Fruit fly (Drosophila melanogaster) whole organism, adult: ENCODE measurements around the gene TwdlQ.

ENCODE experiments used
- CG11617 ChIP-seq: fragments of 200-800 bp; sonication (Bioruptor generic); optimal IDR thresholded peaks from 2 replicates; lab custom pipeline; 2017; ENCODE audit warnings: mild to moderate bottlenecking, missing biosample characterization, missing genetic modification reagents, missing genetic modification characterization
- CG12768 ChIP-seq: fragments of 200-800 bp; sonication (Bioruptor generic); optimal IDR thresholded peaks from 2 replicates; lab custom pipeline; 2017; ENCODE audit warnings: missing biosample characterization, missing genetic modification characterization, mild to moderate bottlenecking, moderate library complexity, missing genetic modification reagents
- CG14711 ChIP-seq: fragments of 200-800 bp; sonication (Bioruptor generic); optimal IDR thresholded peaks from 2 replicates; lab custom pipeline; 2018; ENCODE audit warnings: missing biosample characterization, mild to moderate bottlenecking, missing genetic modification characterization, moderate library complexity
- CG1620 ChIP-seq: fragments of 200-800 bp; sonication (Bioruptor generic); optimal IDR thresholded peaks from 2 replicates; lab custom pipeline; 2016; ENCODE audit warnings: missing biosample characterization, missing genetic modification characterization
- CG33017 ChIP-seq: fragments of 200-800 bp; sonication (Bioruptor generic); optimal IDR thresholded peaks from 2 replicates; lab custom pipeline; 2018; ENCODE audit warnings: missing biosample characterization, mild to moderate bottlenecking, missing genetic modification characterization, moderate library complexity
- CG5204 ChIP-seq: fragments of 200-800 bp; sonication (Bioruptor generic); optimal IDR thresholded peaks from 2 replicates; lab custom pipeline; 2016; ENCODE audit warnings: missing biosample characterization, missing genetic modification characterization
- CG7045 ChIP-seq: fragments of 200-800 bp; sonication (Bioruptor generic); optimal IDR thresholded peaks from 2 replicates; lab custom pipeline; 2017; ENCODE audit warnings: missing biosample characterization, mild to moderate bottlenecking, missing genetic modification characterization
- CG7101 ChIP-seq: fragments of 200-800 bp; sonication (Bioruptor generic); optimal IDR thresholded peaks from 2 replicates; lab custom pipeline; 2018; ENCODE audit warnings: missing biosample characterization, mild to moderate bottlenecking, missing genetic modification characterization, moderate library complexity
- Clk ChIP-seq: fragments of 200-800 bp; sonication (Bioruptor generic); optimal IDR thresholded peaks from 2 replicates; lab custom pipeline; 2017; ENCODE audit warnings: missing biosample characterization, missing genetic modification characterization
- Crg-1 ChIP-seq: fragments of 200-800 bp; sonication (Bioruptor generic); optimal IDR thresholded peaks from 2 replicates; lab custom pipeline; 2016; ENCODE audit warnings: missing biosample characterization, missing genetic modification characterization
- Hr96 ChIP-seq: fragments of 200-800 bp; sonication (Bioruptor generic); optimal IDR thresholded peaks from 2 replicates; lab custom pipeline; 2016; ENCODE audit warnings: missing biosample characterization, missing genetic modification characterization
- Mnt ChIP-seq: fragments of 200-800 bp; sonication (Bioruptor generic); optimal IDR thresholded peaks from 2 replicates; lab custom pipeline; 2016; ENCODE audit warnings: missing biosample characterization, mild to moderate bottlenecking, missing genetic modification characterization
- bab1 ChIP-seq: fragments of 200-800 bp; sonication (Bioruptor generic); optimal IDR thresholded peaks from 3 replicates; lab custom pipeline; 2019; ENCODE audit warnings: missing biosample characterization, mild to moderate bottlenecking, missing genetic modification characterization, moderate library complexity
- cic ChIP-seq: fragments of 200-800 bp; sonication (Bioruptor generic); optimal IDR thresholded peaks from 2 replicates; lab custom pipeline; 2017; ENCODE audit warnings: missing biosample characterization, mild to moderate bottlenecking, missing genetic modification characterization, moderate library complexity
- cnc ChIP-seq, 2 experiments: fragments of >200 bp; optimal IDR thresholded peaks; 2 replicates each; lab custom pipeline; 2017
- kay ChIP-seq: fragments of 200-800 bp; sonication (Bioruptor generic); peaks from one replicate; lab custom pipeline; 2016; ENCODE audit warnings: missing biosample characterization, missing genetic modification characterization, borderline replicate concordance
- ovo ChIP-seq: fragments of 200-800 bp; sonication (Bioruptor generic); optimal IDR thresholded peaks from 2 replicates; lab custom pipeline; 2016; ENCODE audit warnings: missing biosample characterization, missing genetic modification characterization
- pad ChIP-seq: fragments of 200-800 bp; sonication (Bioruptor generic); optimal IDR thresholded peaks from 3 replicates; lab custom pipeline; 2017; ENCODE audit warnings: missing biosample characterization, missing genetic modification characterization, mild to moderate bottlenecking, moderate library complexity, missing genetic modification reagents
- tj ChIP-seq: fragments of 200-800 bp; sonication (Bioruptor generic); optimal IDR thresholded peaks from 3 replicates; lab custom pipeline; 2017; ENCODE audit warnings: missing biosample characterization, mild to moderate bottlenecking, missing genetic modification characterization, moderate library complexity
- toe ChIP-seq: fragments of 200-800 bp; sonication (Bioruptor generic); optimal IDR thresholded peaks from 2 replicates; lab custom pipeline; 2016; ENCODE audit warnings: missing biosample characterization, missing genetic modification characterization

Gene TwdlQ

dm6 chr3R:26724977-26725612, 31.7 kb upstream of the TwdlQ start, which contains the start of gene CG6420:
TSS of gene CG6420 (minus strand) at chr3R:26725216.
- TF ChIP-seq CG5204 (GFP tag; lab: Kevin White, UChicago) (no peak), bab1 (peak; percentile 69), CG11617 (GFP tag; lab: Kevin White, UChicago) (no peak), pad (GFP tag; lab: Kevin White, UChicago) (no peak), CG1620 (no peak), Mnt (peak; percentile 12), Hr96 (GFP tag; lab: Kevin White, UChicago) (no peak), CG7101 (no peak)

- TF ChIP-seq Mnt (no peak), bab1 (no peak), CG11617 (GFP tag; lab: Kevin White, UChicago) (no peak), CG1620 (no peak), ovo (GFP tag; lab: Kevin White, UChicago) (no peak), pad (GFP tag; lab: Kevin White, UChicago) (no peak), CG12768 (GFP tag; lab: Kevin White, UChicago) (no peak), CG14711 (tag; lab: Kevin White, UChicago) (no peak)
Observed at dm6 chr3R:26717864-26718263, 24.5 kb upstream of the TwdlQ start, which contains the start of gene Yif1. TSS of gene Yif1 (plus strand) at chr3R:26717871.

dm6 chr3R:26717295-26717694, 23.9 kb upstream of the TwdlQ start, which contains the start of gene CG6425:
TSS of gene CG6425 (minus strand) at chr3R:26717389.
- TF ChIP-seq CG5204 (GFP tag; lab: Kevin White, UChicago) = peak; percentile 42
- no peak for TF ChIP-seq tj (GFP tag; lab: Kevin White, UChicago)
- no peak for TF ChIP-seq Clk
- no peak for TF ChIP-seq cnc (optimal IDR thresholded peaks at IDR 0.05; lab: Kevin White, UChicago)
- TF ChIP-seq CG7045 (GFP tag; lab: Kevin White, UChicago) = peak; percentile 17
- no peak for TF ChIP-seq CG7101
- TF ChIP-seq pad (GFP tag; lab: Kevin White, UChicago) = no peak
- TF ChIP-seq CG33017 (tag; lab: Kevin White, UChicago) = no peak
- no peak for TF ChIP-seq cic (GFP tag; lab: Kevin White, UChicago)
- no peak for TF ChIP-seq Hr96 (GFP tag; lab: Kevin White, UChicago)
- TF ChIP-seq CG1620 = no peak
- TF ChIP-seq CG12768 (GFP tag; lab: Kevin White, UChicago) = no peak
- no peak for TF ChIP-seq bab1
- TF ChIP-seq Crg-1 = no peak
- no peak for TF ChIP-seq ovo (GFP tag; lab: Kevin White, UChicago)
- TF ChIP-seq toe (GFP tag; lab: Kevin White, UChicago) = peak; percentile 49
- TF ChIP-seq kay (GFP tag; lab: Kevin White, UChicago) = no peak
- TF ChIP-seq CG14711 (tag; lab: Kevin White, UChicago) = no peak
- TF ChIP-seq CG11617 (GFP tag; lab: Kevin White, UChicago) = no peak
- no peak for TF ChIP-seq Mnt

dm6 chr3R:26714109-26714576, 20.8 kb upstream of the TwdlQ start, which contains the start of gene amon:
TSS of gene amon (minus strand) at chr3R:26714159.
- TF ChIP-seq cnc (optimal IDR thresholded peaks at IDR 0.05; lab: Kevin White, UChicago) (no peak), CG33017 (tag; lab: Kevin White, UChicago) (peak; percentile 98), toe (GFP tag; lab: Kevin White, UChicago) (peak; percentile 99), ovo (GFP tag; lab: Kevin White, UChicago) (peak; percentile 92), kay (GFP tag; lab: Kevin White, UChicago) (no peak), CG11617 (GFP tag; lab: Kevin White, UChicago) (peak; percentile 96), CG1620 (peak; percentile 86), Hr96 (GFP tag; lab: Kevin White, UChicago) (peak; percentile 99), CG14711 (tag; lab: Kevin White, UChicago) (peak; percentile 92), CG12768 (GFP tag; lab: Kevin White, UChicago) (peak; percentile 100), Mnt (peak; percentile 91), Clk (peak; percentile 100), bab1 (no peak), Crg-1 (peak; percentile 96), CG7045 (GFP tag; lab: Kevin White, UChicago) (peak; percentile 100), cic (GFP tag; lab: Kevin White, UChicago) (peak; percentile 95), CG5204 (GFP tag; lab: Kevin White, UChicago) (peak; percentile 99), pad (GFP tag; lab: Kevin White, UChicago) (peak; percentile 94), tj (GFP tag; lab: Kevin White, UChicago) (peak; percentile 83), CG7101 (peak; percentile 97)

DNA sequence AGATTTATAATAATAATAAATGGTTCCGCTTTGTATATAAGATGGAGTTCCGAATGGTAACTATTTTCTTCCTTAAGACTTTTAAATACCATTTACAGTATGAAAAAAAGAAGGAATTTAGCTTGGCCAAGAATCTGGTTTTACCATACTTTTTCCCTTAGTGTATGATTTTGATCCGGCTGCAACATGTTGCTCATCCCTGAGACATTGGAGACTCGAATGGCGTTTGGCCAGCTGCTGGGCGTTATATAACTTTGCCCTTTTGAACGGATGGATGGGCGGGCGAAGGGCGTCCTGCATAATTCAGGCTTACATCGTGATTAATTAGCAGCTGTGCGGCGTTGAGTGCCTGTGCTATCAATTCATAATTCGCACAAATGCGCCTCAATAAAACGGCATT, 10.9 kb upstream of the TwdlQ start:
- no peak for TF ChIP-seq CG7045 (GFP tag; lab: Kevin White, UChicago)
- no peak for TF ChIP-seq tj (GFP tag; lab: Kevin White, UChicago)
- TF ChIP-seq bab1 = no peak
- TF ChIP-seq CG5204 (GFP tag; lab: Kevin White, UChicago) = no peak
- no peak for TF ChIP-seq CG7101
- no peak for TF ChIP-seq CG12768 (GFP tag; lab: Kevin White, UChicago)
- no peak for TF ChIP-seq Crg-1
- no peak for TF ChIP-seq Clk
- TF ChIP-seq pad (GFP tag; lab: Kevin White, UChicago) = no peak
- no peak for TF ChIP-seq CG33017 (tag; lab: Kevin White, UChicago)
- no peak for TF ChIP-seq CG14711 (tag; lab: Kevin White, UChicago)
- no peak for TF ChIP-seq CG11617 (GFP tag; lab: Kevin White, UChicago)
- no peak for TF ChIP-seq ovo (GFP tag; lab: Kevin White, UChicago)
- no peak for TF ChIP-seq cic (GFP tag; lab: Kevin White, UChicago)
- TF ChIP-seq Hr96 (GFP tag; lab: Kevin White, UChicago) = no peak
- no peak for TF ChIP-seq kay (GFP tag; lab: Kevin White, UChicago)
- TF ChIP-seq cnc (optimal IDR thresholded peaks at IDR 0.05; lab: Kevin White, UChicago) = no peak
- TF ChIP-seq Mnt = no peak
- TF ChIP-seq toe (GFP tag; lab: Kevin White, UChicago) = no peak
